Worm (Caenorhabditis elegans): ENCODE data around the gene dhrs-4.

dhrs-4 gene

DNA sequence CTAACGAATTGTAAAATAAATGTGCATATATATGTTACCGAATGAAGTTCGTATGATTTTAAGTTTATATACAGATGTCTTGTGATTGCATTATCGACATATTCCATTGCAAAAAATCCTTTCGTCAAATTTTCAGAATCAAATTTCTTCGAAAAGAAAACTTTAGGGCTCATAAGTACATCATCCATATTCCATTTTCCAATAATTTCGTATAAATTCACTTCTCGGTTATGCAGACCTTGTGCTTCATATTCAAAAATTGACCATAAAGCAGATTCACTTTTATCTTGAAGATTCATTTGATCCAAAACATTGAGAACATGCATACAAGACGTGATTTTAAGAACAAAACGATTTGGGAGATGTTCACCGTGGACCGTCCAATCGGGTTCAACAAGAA, 21.0 kb downstream of the dhrs-4 start:
- TF ChIP-seq T22C8.4 (GFP tag; IDR thresholded peaks at IDR 0.05), result no peak
- TF ChIP-seq klf-2 (GFP tag; conservative IDR thresholded peaks at IDR 0.05), result no peak
- no peak for TF ChIP-seq med-1 (GFP tag; optimal IDR thresholded peaks at IDR 0.05; ENCODE audit: insufficient read depth)
- TF ChIP-seq ztf-29 (GFP tag; IDR thresholded peaks at IDR 0.05), result no peak
- no peak for TF ChIP-seq ref-1 (GFP tag; conservative IDR thresholded peaks at IDR 0.05)
- TF ChIP-seq cog-1 (tag; optimal IDR thresholded peaks at IDR 0.05), result no peak
- TF ChIP-seq flt-1 (GFP tag; IDR thresholded peaks at IDR 0.05), result no peak
- no peak for TF ChIP-seq ztf-23 (GFP tag; IDR thresholded peaks at IDR 0.05)
- no peak for TF ChIP-seq tab-1 (GFP tag; IDR thresholded peaks at IDR 0.05)

DNA sequence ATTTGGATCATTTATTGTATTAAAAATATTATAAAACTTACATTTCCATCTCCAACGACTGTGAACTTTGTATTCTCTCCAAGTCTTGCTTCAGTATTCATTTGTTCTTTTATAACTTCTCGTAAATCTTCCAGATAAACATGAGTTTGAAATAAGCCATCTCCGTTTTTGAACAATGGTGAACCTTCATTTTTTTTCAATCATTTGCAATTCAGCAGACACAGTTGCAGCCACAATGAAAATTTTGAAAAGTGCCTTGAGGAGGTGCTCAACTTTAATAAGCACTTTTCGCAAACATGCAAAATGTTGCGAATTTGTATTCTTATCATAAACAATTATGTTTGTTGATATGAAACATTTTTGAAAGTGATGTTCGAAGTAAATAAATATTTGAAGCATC, 21.8 kb downstream of the dhrs-4 start, which contains the start of gene T16G1.3:
Gene T16G1.3 (minus strand): TSS at position 101 of the 400 bp plus-strand sequence.
- TF ChIP-seq cog-1 (tag; optimal IDR thresholded peaks at IDR 0.05), result no peak
- TF ChIP-seq flt-1 (GFP tag; IDR thresholded peaks at IDR 0.05), result no peak
- no peak for TF ChIP-seq T22C8.4 (GFP tag; IDR thresholded peaks at IDR 0.05)
- no peak for TF ChIP-seq klf-2 (GFP tag; conservative IDR thresholded peaks at IDR 0.05)
- no peak for TF ChIP-seq ztf-29 (GFP tag; IDR thresholded peaks at IDR 0.05)

DNA sequence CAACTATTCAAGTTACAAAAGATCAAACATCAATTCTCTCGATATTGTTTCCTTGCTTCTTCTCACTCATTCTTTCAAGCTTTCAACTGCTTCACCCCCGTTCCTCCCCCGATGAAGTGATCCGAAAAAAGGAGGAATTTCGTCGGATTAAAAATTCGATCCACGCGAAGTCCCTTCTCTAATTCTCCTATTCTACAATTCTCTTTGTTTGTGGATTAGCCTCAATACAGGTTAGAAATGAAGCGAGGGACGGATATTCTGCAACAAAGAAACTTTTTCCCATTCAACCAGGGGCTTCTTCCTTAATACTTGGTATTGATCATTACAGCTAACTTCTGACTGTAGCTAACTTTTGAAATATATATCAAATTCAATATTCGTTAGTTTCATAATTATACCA, 22.4 kb downstream of the dhrs-4 start, which contains the start of gene grl-2:
Gene grl-2 (plus strand): TSS at position 301 of the 400 bp plus-strand sequence.
- TF ChIP-seq ztf-29 (GFP tag; IDR thresholded peaks at IDR 0.05) (no peak), flt-1 (GFP tag; IDR thresholded peaks at IDR 0.05) (no peak), klf-2 (GFP tag; conservative IDR thresholded peaks at IDR 0.05) (no peak), ztf-23 (GFP tag; IDR thresholded peaks at IDR 0.05) (no peak), tab-1 (GFP tag; IDR thresholded peaks at IDR 0.05) (no peak), cog-1 (tag; optimal IDR thresholded peaks at IDR 0.05) (no peak), med-1 (GFP tag; optimal IDR thresholded peaks at IDR 0.05; ENCODE audit: insufficient read depth) (no peak), ref-1 (GFP tag; conservative IDR thresholded peaks at IDR 0.05) (no peak), T22C8.4 (GFP tag; IDR thresholded peaks at IDR 0.05) (no peak)

DNA sequence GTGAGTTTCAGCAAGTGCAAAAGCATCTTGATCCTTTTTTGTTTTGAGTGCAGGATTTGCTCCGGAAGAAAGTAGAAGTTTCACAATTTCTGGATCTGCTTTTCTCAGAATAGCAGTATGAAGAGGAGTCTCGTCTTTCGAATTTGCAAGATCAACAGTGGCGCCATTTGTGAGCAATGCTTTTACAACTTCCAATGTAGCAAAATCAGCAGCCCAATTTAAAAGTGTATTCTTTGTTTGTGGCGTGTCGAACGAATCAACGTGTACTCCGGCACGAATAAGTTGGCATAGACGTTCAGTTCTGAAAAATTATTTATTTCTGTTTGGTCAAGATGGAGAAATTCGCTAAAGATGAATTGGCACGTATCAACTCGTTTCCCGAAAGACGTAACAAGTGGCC, 27.2 kb downstream of the dhrs-4 start, which contains the start of gene T16G1.13:
Gene T16G1.13 (plus strand): TSS at position 301 of the 400 bp plus-strand sequence.
- TF ChIP-seq ztf-23 (GFP tag; IDR thresholded peaks at IDR 0.05), result no peak
- no peak for TF ChIP-seq T22C8.4 (GFP tag; IDR thresholded peaks at IDR 0.05)
- no peak for TF ChIP-seq ref-1 (GFP tag; conservative IDR thresholded peaks at IDR 0.05)
- no peak for TF ChIP-seq med-1 (GFP tag; optimal IDR thresholded peaks at IDR 0.05; ENCODE audit: insufficient read depth)

DNA sequence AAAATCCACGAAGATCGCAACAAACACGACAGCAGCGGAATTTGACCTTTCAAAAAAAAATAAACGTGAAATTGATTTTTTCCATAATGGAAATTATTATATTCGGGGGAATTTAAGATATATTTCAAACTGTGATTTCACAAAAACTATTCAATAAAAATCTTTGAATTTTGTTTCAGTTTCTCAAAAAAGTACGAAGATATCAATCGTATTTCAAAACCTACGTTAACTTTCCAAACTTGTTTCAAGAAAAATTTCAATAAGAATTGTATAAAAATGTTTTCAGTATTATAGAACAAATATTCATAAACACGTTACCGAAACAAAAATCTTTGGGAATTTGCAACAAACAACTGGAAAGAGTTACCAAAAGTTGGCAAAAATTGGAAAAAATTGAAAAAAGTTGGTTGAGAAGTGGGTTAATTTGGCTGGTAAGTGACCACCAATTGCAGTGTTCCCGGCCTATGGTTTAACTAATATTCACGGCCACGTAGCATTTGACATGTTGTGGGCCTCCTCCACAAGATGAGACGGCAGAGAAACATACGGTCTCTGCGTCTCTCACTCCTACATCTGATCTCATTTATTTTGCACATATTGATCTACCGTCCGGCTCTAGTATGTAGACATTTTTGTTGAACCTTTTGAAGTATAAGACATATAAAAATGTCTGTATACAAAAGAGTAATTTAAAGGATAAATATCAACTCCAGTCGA, 28.6 kb downstream of the dhrs-4 start, which contains the start of the genes T16G1.9 and T16G1.18:
Gene T16G1.9 (minus strand): TSS at position 51 of the 717 bp plus-strand sequence.
Gene T16G1.18 (plus strand): TSS at position 493 of the 717 bp plus-strand sequence.
- TF ChIP-seq ztf-23 (GFP tag; IDR thresholded peaks at IDR 0.05), result no peak
- peak; percentile 35 for TF ChIP-seq cog-1 (tag; optimal IDR thresholded peaks at IDR 0.05)
- no peak for TF ChIP-seq ztf-29 (GFP tag; IDR thresholded peaks at IDR 0.05)

DNA sequence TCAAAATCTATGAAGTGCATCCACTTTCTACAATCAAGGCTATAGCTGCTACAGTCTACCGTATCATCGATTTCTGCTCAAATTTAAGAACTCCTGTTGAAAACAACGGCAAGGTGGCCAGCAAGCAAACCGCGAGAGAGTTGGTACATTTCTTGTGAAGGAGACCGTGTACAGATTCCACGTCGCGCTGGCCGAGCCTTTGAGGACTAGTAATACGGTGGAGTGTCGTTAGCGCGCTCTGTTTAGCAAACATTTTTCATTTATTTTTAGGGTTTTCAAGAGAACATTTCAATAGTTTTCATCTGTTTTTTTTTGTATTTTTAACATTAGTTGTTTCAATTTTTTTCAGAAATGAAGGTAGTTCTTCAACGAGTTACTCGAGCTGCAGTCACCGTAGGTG, 29.9 kb downstream of the dhrs-4 start, which contains the start of gene pqn-68:
Gene pqn-68 (plus strand): TSS at position 350 of the 400 bp plus-strand sequence.
- TF ChIP-seq klf-2 (GFP tag; conservative IDR thresholded peaks at IDR 0.05) (no peak), med-1 (GFP tag; optimal IDR thresholded peaks at IDR 0.05; ENCODE audit: insufficient read depth) (no peak), ref-1 (GFP tag; conservative IDR thresholded peaks at IDR 0.05) (no peak), cog-1 (tag; optimal IDR thresholded peaks at IDR 0.05) (no peak), ztf-23 (GFP tag; IDR thresholded peaks at IDR 0.05) (no peak), T22C8.4 (GFP tag; IDR thresholded peaks at IDR 0.05) (no peak), flt-1 (GFP tag; IDR thresholded peaks at IDR 0.05) (no peak), tab-1 (GFP tag; IDR thresholded peaks at IDR 0.05) (no peak), ztf-29 (GFP tag; IDR thresholded peaks at IDR 0.05) (no peak)

DNA sequence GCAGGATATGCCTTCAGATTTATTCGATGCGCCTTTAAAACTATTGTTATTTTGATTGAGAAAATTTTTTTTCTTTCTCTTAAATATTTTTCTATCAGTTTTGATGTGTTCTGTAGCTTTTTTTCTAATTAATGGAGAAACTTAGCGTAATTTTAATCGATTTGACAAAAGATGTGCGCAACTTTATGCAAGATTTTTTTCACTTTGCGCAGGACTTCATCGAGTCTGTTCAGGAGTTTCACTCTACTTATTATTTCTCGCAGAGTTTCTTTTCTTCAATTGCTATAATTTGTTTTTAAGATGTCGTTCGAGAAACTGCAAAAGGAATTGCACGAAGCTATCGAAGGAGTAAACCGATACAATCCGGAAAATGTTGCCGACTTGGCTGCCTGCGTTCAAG, 31.3 kb downstream of the dhrs-4 start, which contains the start of gene eif-3.K:
Gene eif-3.K (plus strand): TSS at position 301 of the 400 bp plus-strand sequence.
- TF ChIP-seq cog-1 (tag; optimal IDR thresholded peaks at IDR 0.05), result no peak
- TF ChIP-seq ref-1 (GFP tag; conservative IDR thresholded peaks at IDR 0.05), result no peak
- no peak for TF ChIP-seq ztf-23 (GFP tag; IDR thresholded peaks at IDR 0.05)
- no peak for TF ChIP-seq T22C8.4 (GFP tag; IDR thresholded peaks at IDR 0.05)
- no peak for TF ChIP-seq flt-1 (GFP tag; IDR thresholded peaks at IDR 0.05)
- TF ChIP-seq tab-1 (GFP tag; IDR thresholded peaks at IDR 0.05), result no peak
- no peak for TF ChIP-seq med-1 (GFP tag; optimal IDR thresholded peaks at IDR 0.05; ENCODE audit: insufficient read depth)
- TF ChIP-seq ztf-29 (GFP tag; IDR thresholded peaks at IDR 0.05), result no peak
- TF ChIP-seq klf-2 (GFP tag; conservative IDR thresholded peaks at IDR 0.05), result no peak

DNA sequence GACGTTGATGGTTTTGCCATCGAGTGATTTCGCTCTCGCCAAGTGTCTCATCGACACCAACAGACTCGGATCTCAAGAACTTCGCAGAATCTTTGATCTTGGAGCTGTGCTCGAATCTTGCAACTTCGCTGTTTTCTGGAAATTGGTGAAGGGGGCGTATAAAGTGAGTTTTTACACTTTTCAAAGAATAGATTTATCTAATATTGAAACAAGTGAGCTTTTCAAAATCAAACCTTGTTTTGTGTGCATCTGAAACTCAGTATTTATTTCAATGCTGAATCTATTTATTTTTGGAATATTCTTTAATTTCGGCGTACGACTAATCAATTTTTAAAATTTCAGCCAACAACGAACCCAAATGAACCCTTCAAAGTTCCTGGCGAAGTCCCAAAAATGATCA, 31.9 kb downstream of the dhrs-4 start:
- TF ChIP-seq ref-1 (GFP tag; conservative IDR thresholded peaks at IDR 0.05), result no peak
- TF ChIP-seq T22C8.4 (GFP tag; IDR thresholded peaks at IDR 0.05), result no peak
- no peak for TF ChIP-seq cog-1 (tag; optimal IDR thresholded peaks at IDR 0.05)
- no peak for TF ChIP-seq tab-1 (GFP tag; IDR thresholded peaks at IDR 0.05)
- no peak for TF ChIP-seq ztf-29 (GFP tag; IDR thresholded peaks at IDR 0.05)
- no peak for TF ChIP-seq klf-2 (GFP tag; conservative IDR thresholded peaks at IDR 0.05)

DNA sequence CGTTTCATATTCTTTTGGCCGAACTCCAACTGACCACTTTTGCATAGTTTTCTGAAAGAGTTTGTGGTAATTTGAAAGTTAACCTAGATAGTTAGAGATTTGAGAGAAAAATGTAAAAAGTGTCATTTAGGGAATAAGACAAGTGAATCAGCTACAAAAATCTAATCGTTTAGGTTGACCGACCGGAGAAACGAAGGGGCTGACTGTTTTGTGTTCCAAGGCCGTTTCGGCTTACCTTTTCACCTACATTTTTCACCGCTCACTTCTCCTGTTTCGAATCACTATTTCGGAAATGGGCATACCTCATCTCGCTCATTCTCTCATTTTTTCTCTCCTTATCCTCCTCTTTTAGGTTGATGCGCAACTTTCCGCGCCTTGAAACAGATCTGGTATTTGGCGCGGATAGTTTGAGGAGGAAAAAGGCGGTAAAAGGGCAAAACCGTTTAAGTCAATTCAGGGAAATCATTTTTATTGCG, 38.7 kb downstream of the dhrs-4 start, which contains the start of gene mpst-7:
Gene mpst-7 (minus strand): TSS at position 51 of the 476 bp plus-strand sequence.
- no peak for TF ChIP-seq klf-2 (GFP tag; conservative IDR thresholded peaks at IDR 0.05)
- TF ChIP-seq cog-1 (tag; optimal IDR thresholded peaks at IDR 0.05), result no peak
- no peak for TF ChIP-seq ztf-29 (GFP tag; IDR thresholded peaks at IDR 0.05)
- TF ChIP-seq tab-1 (GFP tag; IDR thresholded peaks at IDR 0.05), result no peak
- no peak for TF ChIP-seq med-1 (GFP tag; optimal IDR thresholded peaks at IDR 0.05; ENCODE audit: insufficient read depth)
- no peak for TF ChIP-seq ref-1 (GFP tag; conservative IDR thresholded peaks at IDR 0.05)
- no peak for TF ChIP-seq flt-1 (GFP tag; IDR thresholded peaks at IDR 0.05)

DNA sequence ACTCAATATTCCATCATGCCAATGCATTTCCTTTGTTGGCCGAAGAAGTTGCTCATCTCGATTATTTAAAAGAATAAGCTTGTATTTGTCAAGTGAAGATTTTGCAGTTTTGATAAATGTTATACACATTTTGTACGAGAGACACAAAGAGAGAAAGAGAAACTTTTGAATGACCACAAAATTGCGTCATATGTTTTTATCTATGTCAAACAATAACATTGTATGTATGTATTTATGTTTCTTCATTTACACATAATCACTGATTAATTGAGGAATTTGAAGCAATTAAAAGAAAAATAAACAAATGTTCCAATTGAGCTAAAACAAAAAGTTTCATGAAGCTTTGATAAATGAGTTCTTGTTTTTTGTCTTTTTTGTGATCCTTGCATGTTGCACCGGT, 40.8 kb downstream of the dhrs-4 start, which contains the start of gene hrg-9:
Gene hrg-9 (minus strand): TSS at position 152 of the 400 bp plus-strand sequence.
- TF ChIP-seq med-1 (GFP tag; optimal IDR thresholded peaks at IDR 0.05; ENCODE audit: insufficient read depth) (no peak), ztf-29 (GFP tag; IDR thresholded peaks at IDR 0.05) (no peak), T22C8.4 (GFP tag; IDR thresholded peaks at IDR 0.05) (no peak), cog-1 (tag; optimal IDR thresholded peaks at IDR 0.05) (no peak), flt-1 (GFP tag; IDR thresholded peaks at IDR 0.05) (no peak), ztf-23 (GFP tag; IDR thresholded peaks at IDR 0.05) (no peak), ref-1 (GFP tag; conservative IDR thresholded peaks at IDR 0.05) (no peak), tab-1 (GFP tag; IDR thresholded peaks at IDR 0.05) (no peak), klf-2 (GFP tag; conservative IDR thresholded peaks at IDR 0.05) (no peak)
